Worm (Caenorhabditis elegans): Measurements from ENCODE around the gene srv-25.
"Not testable (repeated sequence)": the region's sequence is repeated elsewhere in the genome, so short reads cannot be mapped to it uniquely, and the experiment has no call there.

- not testable (repeated sequence) for TF ChIP-seq hlh-1 (tag; optimal IDR thresholded peaks at IDR 0.05); nhr-28 (tag; optimal IDR thresholded peaks at IDR 0.05); nhr-76 (tag; optimal IDR thresholded peaks at IDR 0.05); unc-120 (tag; optimal IDR thresholded peaks at IDR 0.05; ENCODE audit: poor library complexity, severe bottlenecking); elt-3 (tag; optimal IDR thresholded peaks at IDR 0.05); nhr-237 (tag; optimal IDR thresholded peaks at IDR 0.05); tbx-8 (GFP tag; optimal IDR thresholded peaks at IDR 0.05); mep-1 (tag; optimal IDR thresholded peaks at IDR 0.05); unc-39 (tag; optimal IDR thresholded peaks at IDR 0.05); elt-1 (tag; optimal IDR thresholded peaks at IDR 0.05; ENCODE audit: borderline replicate concordance, insufficient read depth); mab-5 (tag; optimal IDR thresholded peaks at IDR 0.05); ztf-11 (tag; optimal IDR thresholded peaks at IDR 0.05); lsy-2 (tag; optimal IDR thresholded peaks at IDR 0.05)
Observed at ce11 chrIV:6317357-6317756, 13.8 kb upstream of the srv-25 start, which contains the start of gene Y73B6BL.12.
